Fruit fly (Drosophila melanogaster): Measurements from ENCODE around the gene COX6AL2.

The COX6AL2 gene

DNA sequence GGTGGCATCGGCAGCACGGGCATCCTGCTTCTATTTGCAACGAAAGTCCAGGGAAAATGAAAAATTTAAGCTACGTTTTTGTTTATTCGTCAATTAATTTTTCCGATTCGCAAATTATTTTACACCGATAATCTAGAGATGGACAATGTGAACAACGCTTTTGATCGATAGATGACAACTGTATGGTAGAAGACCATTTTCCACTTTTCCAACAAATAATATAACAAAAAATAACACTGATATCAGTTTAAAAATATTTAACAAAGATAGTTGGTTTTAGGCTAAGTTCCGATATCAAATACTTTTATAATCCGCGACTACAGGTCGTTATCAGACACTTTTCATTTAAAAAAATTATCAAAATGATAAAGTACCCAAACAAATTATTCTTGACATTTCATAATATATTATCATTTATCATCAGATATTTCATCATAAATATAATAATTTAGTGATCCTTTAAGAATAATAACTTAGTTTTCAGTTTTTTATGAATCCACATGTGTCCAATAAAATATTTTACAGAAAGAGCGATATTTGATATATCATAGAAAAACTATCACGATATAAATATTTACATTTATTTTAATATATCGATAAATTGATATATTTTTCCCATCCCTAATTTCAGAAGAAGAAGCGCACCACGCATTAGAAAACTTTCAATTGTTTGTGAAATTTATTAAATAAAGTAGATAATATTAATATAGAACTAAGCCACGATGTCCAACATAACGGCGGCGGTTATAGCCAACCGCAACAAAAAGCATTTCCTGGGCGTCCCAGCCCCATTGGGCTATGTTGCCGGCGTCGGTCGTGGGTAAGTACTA is 9.0 kb downstream of the COX6AL2 start, which contains the start of the genes CSN1b and Prp6 (continued):
- TF ChIP-seq Max (GFP tag; optimal IDR thresholded peaks at IDR 0.05) (no peak), CG16813 (GFP tag; IDR thresholded peaks at IDR 0.05; ENCODE audit: partially characterized antibody) (peak; percentile 60; the same call in 2 of the 3 replicates), CG6791 (GFP tag; IDR thresholded peaks at IDR 0.05; ENCODE audit: partially characterized antibody) (peak; percentile 57), CG2129 (GFP tag; IDR thresholded peaks at IDR 0.05; ENCODE audit: partially characterized antibody) (peak; percentile 48; the same call in 1 of the 2 replicates), CG13287 (GFP tag; IDR thresholded peaks at IDR 0.05; ENCODE audit: partially characterized antibody) (peak; percentile 41), CG9609 (GFP tag; optimal IDR thresholded peaks at IDR 0.05) (no peak), CG42726 (GFP tag; IDR thresholded peaks at IDR 0.05; ENCODE audit: partially characterized antibody) (0 out of 2 replicates have a peak, but pooled peaks have one; percentile 41), D19B (GFP tag; optimal IDR thresholded peaks at IDR 0.05) (no peak), Dll (GFP tag; IDR thresholded peaks at IDR 0.05; ENCODE audit: partially characterized antibody) (peak; percentile 73; the same call in 3 of the 4 replicates)

DNA sequence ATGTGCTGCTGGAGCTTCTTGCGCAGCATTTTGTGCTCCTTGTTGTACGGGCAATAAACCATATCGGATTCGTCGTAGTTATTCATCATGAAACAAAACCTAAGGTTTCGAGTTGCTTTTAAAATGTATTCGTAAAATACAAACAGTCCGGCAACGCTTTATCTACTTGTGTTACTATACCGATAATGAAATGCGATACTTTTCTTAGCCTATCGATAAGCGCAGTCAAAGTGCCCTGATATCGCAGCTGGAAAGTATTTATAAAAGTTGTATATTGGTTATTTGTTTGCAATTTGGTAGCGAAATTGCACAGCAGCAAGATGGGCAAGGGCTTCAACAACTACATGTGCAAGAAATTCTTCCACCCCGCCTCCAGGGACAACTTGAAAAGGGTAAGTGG is 12.5 kb downstream of the COX6AL2 start, which contains the start of the genes arx and CG6843:
Gene arx, minus strand, starts transcription at position 144 of the 400 bp plus-strand sequence.
Gene CG6843, plus strand, starts transcription at position 184 of the 400 bp plus-strand sequence.
- TF ChIP-seq sna (GFP tag; IDR thresholded peaks at IDR 0.05; ENCODE audit: partially characterized antibody), result peak; percentile 84
- TF ChIP-seq CG34422 (GFP tag; IDR thresholded peaks at IDR 0.05), result peak; percentile 36; the same call in 1 of the 3 replicates
- peak; percentile 9 for TF ChIP-seq CG7928 (GFP tag; optimal IDR thresholded peaks at IDR 0.05)
- TF ChIP-seq Dp (GFP tag; optimal IDR thresholded peaks at IDR 0.05), result peak; percentile 66
- no peak for TF ChIP-seq CG9797 (GFP tag; optimal IDR thresholded peaks at IDR 0.05)
- no peak for TF ChIP-seq fd96Cb (tag; optimal IDR thresholded peaks at IDR 0.05)
- peak; percentile 94 for TF ChIP-seq unc-4 (GFP tag; IDR thresholded peaks at IDR 0.05; ENCODE audit: partially characterized antibody)
- TF ChIP-seq CG10267 (tag; optimal IDR thresholded peaks at IDR 0.05), result peak; percentile 40
- peak; percentile 23 for TF ChIP-seq CG17829 (tag; optimal IDR thresholded peaks at IDR 0.05)
- no peak for TF ChIP-seq CG6175 (GFP tag; IDR thresholded peaks at IDR 0.05)
- TF ChIP-seq Rfx (GFP tag; IDR thresholded peaks at IDR 0.05), result no peak
- no peak for TF ChIP-seq nau (GFP tag; optimal IDR thresholded peaks at IDR 0.05)
- TF ChIP-seq Sry-δ (GFP tag; optimal IDR thresholded peaks at IDR 0.05), result peak; percentile 83
- no peak for TF ChIP-seq CG11695 (GFP tag; IDR thresholded peaks at IDR 0.05)
- peak; percentile 62 for TF ChIP-seq HmgZ (tag; optimal IDR thresholded peaks at IDR 0.05)
- TF ChIP-seq HLH4C (GFP tag; IDR thresholded peaks at IDR 0.05; ENCODE audit: partially characterized antibody), result peak; percentile 83
- no peak for TF ChIP-seq CG4404 (GFP tag; IDR thresholded peaks at IDR 0.05)
- peak; percentile 93 for TF ChIP-seq BEAF-32 (GFP tag; optimal IDR thresholded peaks at IDR 0.05)
- peak; percentile 83 for TF ChIP-seq MESR4 (GFP tag; optimal IDR thresholded peaks at IDR 0.05)
- no peak for TF ChIP-seq CG8765 (GFP tag; IDR thresholded peaks at IDR 0.05)
- peak; percentile 70 for TF ChIP-seq E2f2 (GFP tag; IDR thresholded peaks at IDR 0.05)
- no peak for TF ChIP-seq Drgx (GFP tag; IDR thresholded peaks at IDR 0.05)
- TF ChIP-seq fu2 (GFP tag; optimal IDR thresholded peaks at IDR 0.05), result no peak
- TF ChIP-seq dpn (GFP tag; optimal IDR thresholded peaks at IDR 0.05), result no peak
- TF ChIP-seq en (GFP tag; optimal IDR thresholded peaks at IDR 0.05), result no peak
- peak; percentile 7 for TF ChIP-seq lilli (GFP tag; optimal IDR thresholded peaks at IDR 0.05)
- TF ChIP-seq Chrac-16 (GFP tag; optimal IDR thresholded peaks at IDR 0.05), result no peak
- TF ChIP-seq mld (GFP tag; IDR thresholded peaks at IDR 0.05; ENCODE audit: partially characterized antibody), result peak; percentile 85; the same call in 2 of the 3 replicates
- TF ChIP-seq Scr (GFP tag; IDR thresholded peaks at IDR 0.05; ENCODE audit: partially characterized antibody), result peak; percentile 92
- TF ChIP-seq Opbp (GFP tag; IDR thresholded peaks at IDR 0.05; ENCODE audit: partially characterized antibody), result peak; percentile 95
- TF ChIP-seq CG42726 (GFP tag; IDR thresholded peaks at IDR 0.05; ENCODE audit: partially characterized antibody), result peak; percentile 80; the same call in 1 of the 2 replicates
- TF ChIP-seq CG9876 (GFP tag; optimal IDR thresholded peaks at IDR 0.05), result no peak
- TF ChIP-seq Myb (GFP tag; optimal IDR thresholded peaks at IDR 0.05), result peak; percentile 40
- TF ChIP-seq CG16813 (GFP tag; IDR thresholded peaks at IDR 0.05; ENCODE audit: partially characterized antibody), result peak; percentile 91
- peak; percentile 89 for TF ChIP-seq inv (GFP tag; IDR thresholded peaks at IDR 0.05; ENCODE audit: partially characterized antibody)
- peak; percentile 90 for TF ChIP-seq CG4617 (GFP tag; optimal IDR thresholded peaks at IDR 0.05; ENCODE audit: borderline replicate concordance)
- TF ChIP-seq gfzf (GFP tag; optimal IDR thresholded peaks at IDR 0.05), result peak; percentile 28
- no peak for TF ChIP-seq emc (GFP tag; optimal IDR thresholded peaks at IDR 0.05)

Measured in whole organism, embryonic.